Fruit fly (Drosophila melanogaster) ovary, adult (tissue): ENCODE data around the gene PolH.
A peak's percentile ranks its signal among the peaks of the same experiment; 100 is the strongest.

ENCODE experiments used
- CG17801 ChIP-seq: fragments of 200-800 bp; optimal IDR thresholded peaks from 2 replicates; lab custom pipeline; 2019; ENCODE audit warnings: missing biosample characterization, mild to moderate bottlenecking, missing genetic modification characterization, moderate library complexity; ENCODE audit not compliant: partially characterized antibody

PolH gene

DNA sequence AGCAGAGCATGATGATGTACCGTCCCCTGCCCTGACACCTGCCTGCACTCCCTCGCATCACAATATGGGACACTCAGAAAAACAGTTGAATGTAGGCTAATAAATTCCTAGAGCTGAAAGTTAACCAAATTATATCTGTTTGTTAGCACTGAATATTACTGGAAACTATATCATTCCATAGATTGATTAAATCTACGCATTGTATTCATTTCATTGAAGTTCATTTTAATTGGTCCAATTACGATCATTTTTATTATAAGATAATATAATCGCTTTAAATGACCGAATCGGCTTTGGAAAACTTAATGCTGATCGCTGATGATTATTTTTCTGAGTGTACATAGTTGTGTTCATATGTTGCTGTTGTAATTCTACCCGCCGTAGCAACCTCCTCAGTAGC, 23.0 kb downstream of the PolH start:
- no peak for TF ChIP-seq CG17801

DNA sequence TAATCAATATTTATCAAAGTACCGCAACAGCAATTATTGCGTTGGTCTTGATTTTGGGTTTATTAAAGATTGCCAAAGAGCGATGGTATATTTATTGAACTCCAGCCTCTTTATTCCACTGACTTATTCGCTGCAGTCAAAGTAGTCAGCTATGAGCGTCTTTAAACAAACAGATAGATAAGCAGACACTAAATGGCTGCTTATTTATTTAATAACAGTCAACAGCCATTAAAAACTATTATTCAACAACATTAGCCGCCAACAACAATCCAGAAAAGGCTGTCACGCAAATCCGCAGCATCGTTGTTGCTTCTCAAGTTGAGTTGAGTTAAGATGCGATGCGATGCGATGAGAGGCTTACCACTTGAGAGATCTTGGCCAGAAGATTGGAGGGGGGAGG, 32.8 kb downstream of the PolH start:
- no peak for TF ChIP-seq CG17801

DNA sequence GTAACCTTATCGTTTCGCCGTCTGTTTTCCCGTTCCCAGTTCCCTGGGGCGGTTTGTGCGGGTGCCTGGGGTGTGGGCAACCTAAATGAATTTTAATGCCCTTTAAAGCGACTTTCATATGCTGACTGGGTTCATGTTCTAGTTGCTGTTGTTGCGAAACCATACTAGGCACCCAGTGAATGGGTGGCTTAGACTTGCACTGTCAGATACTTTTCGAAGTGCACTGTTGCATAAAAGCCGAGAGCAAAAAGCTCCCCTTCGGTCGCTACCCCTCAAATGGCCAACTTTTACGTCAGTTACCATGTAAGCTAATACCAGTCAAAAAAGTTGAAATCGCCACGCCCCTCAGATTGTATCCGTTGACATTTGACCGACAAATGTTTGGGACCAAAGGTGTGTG, 42.1 kb downstream of the PolH start:
- TF ChIP-seq CG17801 = no peak

DNA sequence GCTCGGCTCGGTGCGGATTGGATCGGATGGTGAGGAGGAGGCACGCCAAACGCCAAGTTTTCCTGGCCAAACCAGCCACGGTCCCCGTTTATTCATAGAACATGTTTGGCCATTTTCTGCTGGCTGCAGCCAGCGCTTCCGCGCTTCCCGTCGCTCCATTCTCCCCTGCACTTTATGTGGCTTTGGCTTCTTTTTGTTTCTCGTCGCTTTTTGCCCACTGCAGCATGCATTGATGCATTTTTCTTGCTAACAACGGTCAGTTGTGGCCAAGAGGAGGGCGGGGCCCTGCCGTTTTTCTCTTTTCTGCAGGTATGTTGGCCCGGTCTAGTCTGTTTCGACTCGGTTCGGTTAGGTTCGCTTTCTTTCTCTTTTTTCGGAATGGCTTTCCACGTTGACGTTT, 45.4 kb downstream of the PolH start:
- TF ChIP-seq CG17801 = no peak

DNA sequence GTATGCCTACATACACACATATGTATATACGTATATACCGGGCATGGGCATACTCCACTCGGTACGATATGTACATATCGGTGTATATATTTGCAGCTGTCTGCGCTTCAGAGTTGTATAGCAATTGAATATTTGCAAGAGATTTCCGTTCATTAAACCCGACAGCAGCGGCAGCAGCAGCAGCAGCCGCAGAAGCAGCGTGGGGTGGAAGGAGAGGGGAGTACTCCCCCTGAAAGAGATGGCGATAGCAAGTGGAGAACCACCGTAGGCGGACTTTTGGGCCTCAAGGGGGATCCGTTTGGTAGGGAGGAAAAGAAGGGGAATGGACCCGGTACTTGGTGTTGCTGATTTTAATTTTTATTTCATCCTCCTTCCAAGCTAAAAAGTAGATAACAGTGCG, 46.8 kb downstream of the PolH start:
- no peak for TF ChIP-seq CG17801

DNA sequence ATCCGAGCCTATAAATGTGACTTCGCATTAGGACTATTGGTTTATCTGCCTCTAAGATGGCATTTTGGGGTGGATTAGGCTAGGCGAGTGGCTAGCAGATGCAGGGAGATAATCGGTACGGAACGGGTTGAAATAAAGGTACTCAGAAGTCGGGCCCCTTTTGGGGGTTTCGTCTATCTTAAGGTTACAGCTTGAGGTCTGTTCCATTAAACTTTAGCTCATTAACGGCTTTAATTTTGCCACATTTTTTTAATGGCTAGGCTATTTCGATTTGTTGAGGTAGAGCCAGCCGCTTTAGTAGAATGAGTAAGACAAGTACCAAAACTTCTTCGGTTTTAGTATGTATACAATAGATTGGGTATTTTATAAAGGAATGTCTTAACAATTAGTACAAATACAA, 47.5 kb downstream of the PolH start:
- no peak for TF ChIP-seq CG17801

DNA sequence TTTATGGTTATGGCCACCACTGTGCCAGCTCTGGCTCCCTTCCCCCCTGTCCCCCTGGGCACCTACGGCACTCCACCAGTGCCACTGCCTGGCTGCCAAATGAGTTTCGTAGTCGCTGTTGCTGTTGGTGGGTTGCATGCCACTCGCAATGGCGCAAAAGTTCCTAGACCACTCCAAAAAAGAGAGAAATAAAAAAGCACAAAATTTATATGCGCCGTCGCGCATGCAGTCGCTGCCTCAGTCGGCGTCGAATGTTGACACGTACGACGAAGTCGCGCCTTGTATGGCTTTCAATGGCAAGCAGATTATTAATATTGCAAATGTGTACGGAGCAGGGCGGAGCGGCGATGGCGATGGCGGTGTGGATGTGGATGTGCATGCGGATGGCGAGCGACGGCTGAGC, 47.9 kb downstream of the PolH start:
- no peak for TF ChIP-seq CG17801

DNA sequence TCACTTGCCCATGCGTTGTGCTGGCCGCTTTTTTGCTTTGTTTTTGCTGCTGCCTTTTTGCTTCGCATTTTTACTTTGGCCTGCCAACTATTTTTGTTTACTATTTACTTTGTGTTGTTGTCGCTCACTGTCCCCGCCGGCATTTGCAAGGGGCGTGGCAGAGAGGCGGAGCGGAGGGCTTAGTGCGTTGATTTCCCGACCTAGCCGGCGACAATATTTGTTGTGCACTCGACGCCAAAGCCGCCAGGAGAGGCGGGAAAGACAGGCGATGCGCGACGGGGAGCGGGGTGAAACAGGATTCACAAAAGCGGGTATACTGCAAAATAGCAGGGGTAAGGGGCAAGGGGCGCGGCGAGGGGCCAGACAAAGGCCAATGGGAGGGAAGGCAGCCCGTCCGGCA, 48.9 kb downstream of the PolH start:
- no peak for TF ChIP-seq CG17801

DNA sequence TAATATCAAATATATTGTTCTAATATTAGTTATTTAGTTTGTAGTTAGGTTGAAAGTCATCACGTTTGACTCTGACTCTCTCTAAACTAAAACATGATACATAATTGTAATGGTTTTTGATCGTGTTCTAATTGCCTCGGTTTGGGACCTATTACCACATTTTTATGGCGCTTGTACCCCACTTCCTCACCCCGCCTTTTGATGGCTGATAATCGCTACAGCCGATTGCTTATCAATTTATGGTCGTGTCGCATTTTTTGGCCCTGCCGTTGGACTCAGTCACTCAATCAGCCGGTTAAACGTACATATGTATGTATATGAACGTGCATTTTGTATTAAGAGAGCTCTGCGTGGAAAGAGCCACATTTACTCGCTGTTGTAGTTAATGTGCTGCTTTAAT, 49.4 kb downstream of the PolH start:
- TF ChIP-seq CG17801 = no peak

DNA sequence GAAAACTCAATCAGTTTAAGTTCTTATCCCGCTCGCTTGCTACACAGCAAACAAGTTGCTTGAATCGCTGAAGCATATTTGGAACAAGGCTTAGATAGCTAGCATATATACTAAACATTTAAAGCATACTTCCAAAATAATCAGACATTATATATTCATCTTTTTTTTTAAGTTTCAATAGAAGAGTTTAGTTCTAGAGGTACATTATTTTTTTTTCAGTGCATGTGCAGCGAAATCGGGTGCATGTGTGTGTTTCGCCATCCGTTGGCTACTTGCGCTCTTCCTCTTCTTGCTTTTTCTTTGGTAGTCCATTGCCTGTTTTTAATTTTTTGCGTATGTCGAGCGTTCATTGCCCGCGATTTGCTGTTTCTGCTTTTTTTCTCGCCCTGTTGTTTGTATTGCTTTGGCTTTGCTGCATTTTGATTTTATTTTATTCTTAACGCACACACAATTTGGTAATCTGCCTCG, 50.3 kb downstream of the PolH start:
- TF ChIP-seq CG17801 = peak; percentile 43

DNA sequence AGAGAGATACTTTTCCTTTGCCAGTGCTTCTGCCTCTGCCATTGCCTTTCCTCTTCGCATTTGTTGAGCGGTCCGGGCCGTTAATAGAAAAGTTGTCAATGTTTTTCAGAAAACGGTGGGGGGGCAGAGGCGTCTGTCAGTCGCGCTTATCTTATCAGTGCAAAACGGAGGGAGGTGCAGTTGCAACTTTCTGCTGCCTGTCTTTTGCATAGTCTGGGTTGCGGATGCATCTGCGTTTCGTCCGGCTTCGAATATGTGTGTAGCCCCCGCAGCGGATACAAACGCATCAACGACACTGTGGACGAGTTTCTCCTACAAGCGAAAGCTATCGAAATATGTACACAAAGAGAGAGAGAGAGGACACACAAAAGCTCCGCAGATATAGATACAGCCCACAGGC, 52.0 kb downstream of the PolH start:
- no peak for TF ChIP-seq CG17801
